Fruit fly (Drosophila melanogaster) whole organism, embryonic: ENCODE measurements around the gene Ctr1A.

Source experiments
- ATbp ChIP-seq: fragments of 200-800 bp; sonication (Bioruptor generic); optimal IDR thresholded peaks from 2 replicates; lab custom pipeline; 2017; ENCODE audit warnings: missing biosample characterization, mild to moderate bottlenecking, missing genetic modification characterization, missing genetic modification reagents
- Antp ChIP-seq: fragments of 200-800 bp; sonication (Bioruptor generic); optimal IDR thresholded peaks from 3 replicates; lab custom pipeline; 2016; ENCODE audit warnings: missing biosample characterization, missing genetic modification characterization
- CG10462 ChIP-seq: fragments of 200-800 bp; sonication (Bioruptor generic); optimal IDR thresholded peaks from 2 replicates; lab custom pipeline; 2016; ENCODE audit warnings: missing biosample characterization, missing genetic modification characterization
- CG10565 ChIP-seq: fragments of 200-800 bp; sonication (Bioruptor generic); optimal IDR thresholded peaks from 3 replicates; lab custom pipeline; 2016; ENCODE audit warnings: missing biosample characterization, mild to moderate bottlenecking, missing genetic modification characterization
- CG11093 ChIP-seq: fragments of 200-800 bp; sonication (Bioruptor generic); IDR thresholded peaks from 3 replicates; pipeline ENCODE4 v1.3.6; 2022; ENCODE audit warnings: missing biosample characterization, missing genetic modification characterization
- CG11247 ChIP-seq: fragments of 200-800 bp; sonication (Bioruptor generic); IDR thresholded peaks from 2 replicates; pipeline ENCODE4 v1.3.6; 2022; ENCODE audit warnings: missing biosample characterization, missing genetic modification characterization
- CG11504 ChIP-seq: fragments of 200-800 bp; sonication (Bioruptor generic); optimal IDR thresholded peaks from 3 replicates; lab custom pipeline; 2019; ENCODE audit warnings: missing biosample characterization, mild to moderate bottlenecking, missing genetic modification characterization, moderate library complexity
- CG15514 ChIP-seq: fragments of 200-800 bp; sonication (Bioruptor generic); optimal IDR thresholded peaks from 3 replicates; lab custom pipeline; 2017; ENCODE audit warnings: missing biosample characterization, missing genetic modification characterization, mild to moderate bottlenecking, moderate library complexity, missing genetic modification reagents
- CG15696 ChIP-seq: fragments of 200-800 bp; sonication (Bioruptor generic); optimal IDR thresholded peaks from 2 replicates; lab custom pipeline; 2019; ENCODE audit warnings: missing biosample characterization, mild to moderate bottlenecking, missing genetic modification characterization, moderate library complexity
- CG1603 ChIP-seq: fragments of 200-800 bp; sonication (Bioruptor generic); optimal IDR thresholded peaks from 2 replicates; lab custom pipeline; 2019; ENCODE audit warnings: missing biosample characterization, mild to moderate bottlenecking, missing genetic modification characterization, moderate library complexity
- CG17186 ChIP-seq: fragments of 200-800 bp; sonication (Bioruptor generic); optimal IDR thresholded peaks from 3 replicates; lab custom pipeline; 2017; ENCODE audit warnings: missing biosample characterization, missing genetic modification reagents, missing genetic modification characterization
- CG18764 ChIP-seq: fragments of 200-800 bp; sonication (Bioruptor generic); optimal IDR thresholded peaks from 3 replicates; lab custom pipeline; 2016; ENCODE audit warnings: missing biosample characterization, missing genetic modification characterization
- CG2678 ChIP-seq: fragments of 200-800 bp; sonication (Bioruptor generic); optimal IDR thresholded peaks from 3 replicates; lab custom pipeline; 2019; ENCODE audit warnings: missing biosample characterization, mild to moderate bottlenecking, missing genetic modification characterization, moderate library complexity
- CG3065 ChIP-seq: fragments of 200-800 bp; sonication (Bioruptor generic); optimal IDR thresholded peaks from 2 replicates; lab custom pipeline; 2016; ENCODE audit warnings: missing biosample characterization, missing genetic modification characterization
- CG31388 ChIP-seq: fragments of 200-800 bp; sonication (Bioruptor generic); optimal IDR thresholded peaks from 2 replicates; lab custom pipeline; 2016; ENCODE audit warnings: missing biosample characterization, missing genetic modification characterization
- CG3995 ChIP-seq: fragments of 200-800 bp; sonication (Bioruptor generic); optimal IDR thresholded peaks from 3 replicates; lab custom pipeline; 2016; ENCODE audit warnings: missing biosample characterization, missing genetic modification characterization
- CG4404 ChIP-seq: fragments of 200-800 bp; sonication (Bioruptor generic); IDR thresholded peaks from 2 replicates; pipeline ENCODE4 v1.3.6; 2022; ENCODE audit warnings: missing biosample characterization, missing genetic modification characterization
- CG6254 ChIP-seq: fragments of 200-800 bp; sonication (Bioruptor generic); optimal IDR thresholded peaks from 3 replicates; lab custom pipeline; 2017; ENCODE audit warnings: mild to moderate bottlenecking, missing biosample characterization, missing genetic modification reagents, missing genetic modification characterization
- CG6272 ChIP-seq: fragments of 200-800 bp; sonication (Bioruptor generic); IDR thresholded peaks from 2 replicates; pipeline ENCODE4 v1.3.6; 2022; ENCODE audit warnings: missing biosample characterization, missing genetic modification characterization
- CG6765 ChIP-seq: fragments of 200-800 bp; sonication (Bioruptor generic); optimal IDR thresholded peaks from 3 replicates; lab custom pipeline; 2017; ENCODE audit warnings: missing biosample characterization, mild to moderate bottlenecking, missing genetic modification characterization
- CG7372 ChIP-seq: fragments of 200-800 bp; sonication (Bioruptor generic); IDR thresholded peaks from 2 replicates; pipeline ENCODE4 v1.3.6; 2022; ENCODE audit warnings: missing biosample characterization, missing genetic modification characterization
- Dfd ChIP-seq, 2 experiments: fragments of >200 bp; optimal IDR thresholded peaks; 2 replicates each; lab custom pipeline; 2017; ENCODE audit warnings: missing biosample characterization in 2 of 2, missing genetic modification characterization in 2 of 2
- Dref ChIP-seq: fragments of 200-800 bp; sonication (Bioruptor generic); IDR thresholded peaks from 2 replicates; pipeline ENCODE4 v1.3.6; 2022; ENCODE audit warnings: missing biosample characterization, missing genetic modification characterization
- E2f1 ChIP-seq: fragments of 200-800 bp; sonication (Bioruptor generic); IDR thresholded peaks from 2 replicates; pipeline ENCODE4 v1.3.6; 2022; ENCODE audit warnings: missing biosample characterization, missing genetic modification characterization
- Fer1 ChIP-seq: fragments of 200-800 bp; sonication (Bioruptor generic); optimal IDR thresholded peaks from 2 replicates; lab custom pipeline; 2017; ENCODE audit warnings: missing biosample characterization, mild to moderate bottlenecking, missing genetic modification characterization
- HHEX ChIP-seq: fragments of 200-800 bp; sonication (Bioruptor generic); optimal IDR thresholded peaks from 3 replicates; lab custom pipeline; 2017; ENCODE audit warnings: missing biosample characterization, mild to moderate bottlenecking, missing genetic modification characterization, missing genetic modification reagents
- Hmr ChIP-seq: fragments of 200-800 bp; sonication (Bioruptor generic); optimal IDR thresholded peaks from 3 replicates; lab custom pipeline; 2017; ENCODE audit warnings: mild to moderate bottlenecking, missing biosample characterization, missing genetic modification reagents, missing genetic modification characterization
- Hr39 ChIP-seq: fragments of >200 bp; optimal IDR thresholded peaks from 2 replicates; lab custom pipeline; 2017
- Jarid2 ChIP-seq: fragments of 200-800 bp; sonication (Bioruptor generic); optimal IDR thresholded peaks from 3 replicates; lab custom pipeline; 2017; ENCODE audit warnings: mild to moderate bottlenecking, missing biosample characterization, missing genetic modification reagents, missing genetic modification characterization
- NC2β ChIP-seq: fragments of 200-800 bp; sonication (Bioruptor generic); optimal IDR thresholded peaks from 2 replicates; lab custom pipeline; 2016; ENCODE audit warnings: missing biosample characterization, missing genetic modification characterization
- NFAT ChIP-seq: fragments of 200-800 bp; sonication (Bioruptor generic); IDR thresholded peaks from 2 replicates; pipeline ENCODE4 v1.3.6; 2022; ENCODE audit warnings: missing biosample characterization, missing genetic modification characterization
- al ChIP-seq: fragments of 200-800 bp; sonication (Bioruptor generic); IDR thresholded peaks from 2 replicates; pipeline ENCODE4 v1.3.6; 2022; ENCODE audit warnings: missing biosample characterization, missing genetic modification characterization
- az2 ChIP-seq: fragments of 200-800 bp; sonication (Bioruptor generic); optimal IDR thresholded peaks from 3 replicates; lab custom pipeline; 2016; ENCODE audit warnings: missing biosample characterization, missing genetic modification characterization
- cato ChIP-seq: fragments of 200-800 bp; sonication (Bioruptor generic); optimal IDR thresholded peaks from 2 replicates; lab custom pipeline; 2016; ENCODE audit warnings: missing biosample characterization, missing genetic modification characterization, borderline replicate concordance
- cg ChIP-seq: fragments of 200-800 bp; sonication (Bioruptor generic); optimal IDR thresholded peaks from 3 replicates; lab custom pipeline; 2019; ENCODE audit warnings: missing biosample characterization, mild to moderate bottlenecking, missing genetic modification characterization, moderate library complexity
- dimm ChIP-seq: fragments of 200-800 bp; sonication (Bioruptor generic); IDR thresholded peaks from 2 replicates; pipeline ENCODE4 v1.3.6; 2022; ENCODE audit warnings: missing biosample characterization, missing genetic modification characterization
- disco-r ChIP-seq: fragments of 200-800 bp; sonication (Bioruptor generic); optimal IDR thresholded peaks from 2 replicates; lab custom pipeline; 2016; ENCODE audit warnings: missing biosample characterization, missing genetic modification characterization
- dm ChIP-seq: fragments of 200-800 bp; sonication (Bioruptor generic); optimal IDR thresholded peaks from 3 replicates; lab custom pipeline; 2016; ENCODE audit warnings: missing biosample characterization, missing genetic modification characterization
- exex ChIP-seq: fragments of 200-800 bp; sonication (Bioruptor generic); optimal IDR thresholded peaks from 4 replicates; lab custom pipeline; 2018; ENCODE audit warnings: missing biosample characterization, mild to moderate bottlenecking, missing genetic modification characterization, moderate library complexity
- gem ChIP-seq: fragments of 200-800 bp; sonication (Bioruptor generic); optimal IDR thresholded peaks from 2 replicates; lab custom pipeline; 2019; ENCODE audit warnings: missing biosample characterization, mild to moderate bottlenecking, missing genetic modification characterization, moderate library complexity
- onecut ChIP-seq: fragments of 200-800 bp; sonication (Bioruptor generic); IDR thresholded peaks from 2 replicates; pipeline ENCODE4 v1.3.6; 2022; ENCODE audit warnings: missing biosample characterization, missing genetic modification characterization
- peb ChIP-seq: fragments of 200-800 bp; sonication (Bioruptor generic); IDR thresholded peaks from 2 replicates; pipeline ENCODE4 v1.3.6; 2022; ENCODE audit warnings: missing biosample characterization, missing genetic modification characterization
- prd ChIP-seq, 3 experiments: fragments of >200 bp in 2 of 3; fragments of 200-800 bp in 1 of 3; sonication (Bioruptor generic) in 1 of 3; optimal IDR thresholded peaks in 2 of 3; IDR thresholded peaks in 1 of 3; 2 replicates in 2 of 3; 3 replicates in 1 of 3; pipeline versions ENCODE4 v1.3.6 to Lab custom; 2017 to 2022; ENCODE audit warnings: missing biosample characterization in 1 of 3, missing genetic modification characterization in 1 of 3
- psq ChIP-seq: fragments of 200-800 bp; sonication (Bioruptor generic); optimal IDR thresholded peaks from 2 replicates; lab custom pipeline; 2017; ENCODE audit warnings: missing biosample characterization, missing genetic modification characterization
- so ChIP-seq: fragments of 200-800 bp; sonication (Bioruptor generic); IDR thresholded peaks from 3 replicates; pipeline ENCODE4 v1.3.6; 2022; ENCODE audit warnings: missing biosample characterization, missing genetic modification characterization
- sob ChIP-seq: fragments of 200-800 bp; sonication (Bioruptor generic); IDR thresholded peaks from 2 replicates; pipeline ENCODE4 v1.3.6; 2022; ENCODE audit warnings: missing biosample characterization, missing genetic modification characterization
- tgo ChIP-seq: fragments of 200-800 bp; sonication (Bioruptor generic); IDR thresholded peaks from 3 replicates; pipeline ENCODE4 v1.3.6; 2022; ENCODE audit warnings: missing biosample characterization, missing genetic modification characterization
- tna ChIP-seq: fragments of 200-800 bp; sonication (Bioruptor generic); IDR thresholded peaks from 2 replicates; pipeline ENCODE4 v1.3.6; 2022; ENCODE audit warnings: missing biosample characterization, missing genetic modification characterization; ENCODE audit not compliant: partially characterized antibody
- trh ChIP-seq: fragments of 200-800 bp; sonication (Bioruptor generic); optimal IDR thresholded peaks from 2 replicates; lab custom pipeline; 2016; ENCODE audit warnings: missing biosample characterization, missing genetic modification characterization
- unc-4 ChIP-seq: fragments of 200-800 bp; sonication (Bioruptor generic); IDR thresholded peaks from 2 replicates; pipeline ENCODE4 v1.3.6; 2022; ENCODE audit warnings: missing biosample characterization, missing genetic modification characterization; ENCODE audit not compliant: partially characterized antibody

Ctr1A gene

DNA sequence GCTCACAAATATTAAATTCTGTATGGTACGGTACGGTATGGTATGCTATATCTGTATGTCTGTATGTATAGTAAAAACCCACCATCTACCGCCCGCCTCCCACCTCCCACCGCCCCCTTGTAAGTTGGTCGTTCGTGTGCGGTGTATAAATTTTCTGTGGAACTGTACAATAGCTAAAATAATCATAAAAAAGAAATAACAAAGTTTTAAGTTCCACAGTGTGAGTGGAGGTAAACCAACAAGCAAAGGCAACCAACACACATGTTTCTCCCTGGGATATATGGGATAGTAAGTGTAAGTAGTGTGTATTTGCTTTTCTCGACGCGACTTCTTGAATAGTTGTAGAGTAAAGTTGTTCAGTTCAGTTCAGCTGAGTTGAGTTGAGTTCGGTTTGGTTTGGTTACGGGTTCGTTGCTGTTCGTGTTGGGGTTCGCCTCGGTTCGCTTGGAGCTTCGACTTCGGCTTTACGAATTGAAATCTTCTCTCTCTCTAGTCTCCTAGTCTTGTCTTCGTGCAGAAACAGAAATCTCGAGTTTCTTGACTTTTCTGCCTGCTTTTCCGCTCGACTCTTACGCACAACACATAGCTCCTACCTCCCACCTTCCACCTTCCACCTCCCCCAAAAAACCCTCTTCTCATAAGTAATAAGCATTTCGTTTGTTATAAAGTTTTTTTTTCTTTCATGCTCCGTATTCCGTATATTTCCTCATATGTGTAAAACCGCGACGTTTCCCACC is 45.3 kb downstream of the Ctr1A start (continued):
- peak; percentile 6 for TF ChIP-seq CG1603 (tag; lab: Kevin White, UChicago)
- no peak for TF ChIP-seq Hr39 (lab: Kevin White, UChicago)
- no peak for TF ChIP-seq trh (GFP tag; lab: Kevin White, UChicago)
- TF ChIP-seq tgo (GFP tag; lab: Robert Waterston, UW): no peak
- TF ChIP-seq Hmr: peak; percentile 27
- TF ChIP-seq NC2β (GFP tag; lab: Kevin White, UChicago): no peak
- TF ChIP-seq CG11247 (GFP tag; lab: Robert Waterston, UW): no peak
- no peak for TF ChIP-seq tna (GFP tag; lab: Robert Waterston, UW)
- TF ChIP-seq sob (GFP tag; lab: Robert Waterston, UW): no peak
- TF ChIP-seq Fer1 (GFP tag; lab: Kevin White, UChicago): peak; percentile 31
- no peak for TF ChIP-seq Jarid2 (GFP tag; lab: Kevin White, UChicago)
- peak; percentile 22 for TF ChIP-seq CG2678 (tag; lab: Kevin White, UChicago)
- TF ChIP-seq al (GFP tag; lab: Robert Waterston, UW): no peak
- TF ChIP-seq CG3065 (GFP tag; lab: Kevin White, UChicago): no peak
- no peak for TF ChIP-seq dm
- no peak for TF ChIP-seq onecut (GFP tag; lab: Robert Waterston, UW)
- TF ChIP-seq CG6272 (GFP tag; lab: Robert Waterston, UW): no peak
- TF ChIP-seq CG17186 (GFP tag; lab: Kevin White, UChicago): no peak
- TF ChIP-seq exex: peak; percentile 18
- TF ChIP-seq disco-r (GFP tag; lab: Kevin White, UChicago): no peak
- peak; percentile 24 for TF ChIP-seq CG15514 (GFP tag; lab: Kevin White, UChicago)
- no peak for TF ChIP-seq CG18764 (GFP tag; lab: Kevin White, UChicago)
- TF ChIP-seq prd (optimal IDR thresholded peaks at IDR 0.05; lab: Kevin White, UChicago): no peak
- TF ChIP-seq prd (GFP tag; IDR thresholded peaks at IDR 0.05; lab: Robert Waterston, UW): no peak
- no peak for TF ChIP-seq CG10462 (GFP tag; lab: Kevin White, UChicago)
- TF ChIP-seq CG10565 (GFP tag; lab: Kevin White, UChicago): no peak
- no peak for TF ChIP-seq CG15696 (tag; lab: Kevin White, UChicago)
- TF ChIP-seq CG6254: no peak
- TF ChIP-seq gem: no peak
- TF ChIP-seq Dref (GFP tag; lab: Robert Waterston, UW): no peak
- TF ChIP-seq HHEX (GFP tag; lab: Kevin White, UChicago): no peak
- TF ChIP-seq CG11093 (GFP tag; lab: Robert Waterston, UW): no peak
- no peak for TF ChIP-seq so (GFP tag; lab: Robert Waterston, UW)
- TF ChIP-seq ATbp (GFP tag; lab: Kevin White, UChicago): peak; percentile 8
- 0 out of 2 replicates have a peak, but pooled peaks have one; percentile 12 for TF ChIP-seq NFAT (GFP tag; lab: Robert Waterston, UW)
- no peak for TF ChIP-seq Antp
- TF ChIP-seq az2 (GFP tag; lab: Kevin White, UChicago): no peak
- no peak for TF ChIP-seq Dfd (GFP tag; optimal IDR thresholded peaks at IDR 0.05; lab: Kevin White, UChicago)
- TF ChIP-seq peb: no peak
- no peak for TF ChIP-seq cato (GFP tag; lab: Kevin White, UChicago)
- TF ChIP-seq unc-4 (GFP tag; lab: Robert Waterston, UW): no peak
- peak; percentile 31 for TF ChIP-seq psq (GFP tag; lab: Kevin White, UChicago)
- TF ChIP-seq E2f1 (GFP tag; lab: Robert Waterston, UW): no peak
- TF ChIP-seq CG4404 (GFP tag; lab: Robert Waterston, UW): no peak
- no peak for TF ChIP-seq CG6765 (GFP tag; lab: Kevin White, UChicago)
- TF ChIP-seq dimm (GFP tag; lab: Robert Waterston, UW): no peak
- TF ChIP-seq CG11504 (tag; lab: Kevin White, UChicago): no peak
- no peak for TF ChIP-seq CG31388
- no peak for TF ChIP-seq CG3995 (GFP tag; lab: Kevin White, UChicago)
- TF ChIP-seq CG7372 (GFP tag; lab: Robert Waterston, UW): no peak
- peak; percentile 46 for TF ChIP-seq cg
